Fruit fly (Drosophila melanogaster): ENCODE measurements around the gene dos.

dm6 chr3L:2599214-2599730 lies 10.1 kb downstream of the dos start, which contains the start of the genes CG16985 and CG12182:
- TF ChIP-seq EcR (GFP tag; optimal IDR thresholded peaks at IDR 0.05) (no peak), usp (GFP tag; optimal IDR thresholded peaks at IDR 0.05) (no peak), Dll (optimal IDR thresholded peaks at IDR 0.05) (no peak)
